Worm (Caenorhabditis elegans) whole organism, L1 larva: ENCODE results near the gene mua-3.

Experiments
- ama-1 ChIP-seq: fragments of 150-350 bp; optimal IDR thresholded peaks from 2 replicates; lab custom pipeline; 2014
- ceh-82 ChIP-seq, 3 experiments: fragments of 150-350 bp in 1 of 3; sonication (generic microtip) in 2 of 3; optimal IDR thresholded peaks; 2 replicates each; lab custom pipeline; 2014 to 2017; ENCODE audit warnings: missing biosample characterization in 3 of 3, missing genetic modification characterization in 3 of 3
- fkh-10 ChIP-seq: sonication (generic microtip); optimal IDR thresholded peaks from 2 replicates; lab custom pipeline; 2017; ENCODE audit warnings: missing biosample characterization, missing genetic modification reagents, missing genetic modification characterization
- mdl-1 ChIP-seq, 2 experiments: fragments of 150-350 bp; optimal IDR thresholded peaks; 2 replicates each; lab custom pipeline; 2014 to 2017; ENCODE audit warnings: missing biosample characterization in 2 of 2, missing genetic modification characterization in 2 of 2, inconsistent platforms in 1 of 2
- nhr-237 ChIP-seq: fragments of 150-350 bp; optimal IDR thresholded peaks from 2 replicates; lab custom pipeline; 2014; ENCODE audit warnings: missing biosample characterization, missing genetic modification characterization
- rnt-1 ChIP-seq: sonication (generic microtip); optimal IDR thresholded peaks from 2 replicates; lab custom pipeline; 2016; ENCODE audit warnings: mild to moderate bottlenecking, missing genetic modification characterization, moderate library complexity, missing compliant biosample characterization
- snpc-4 ChIP-seq: fragments of 150-350 bp; optimal IDR thresholded peaks from 2 replicates; lab custom pipeline; 2014; ENCODE audit warnings: missing biosample characterization, missing genetic modification characterization
- sptf-1 ChIP-seq: fragments of 150-350 bp; optimal IDR thresholded peaks from 2 replicates; lab custom pipeline; 2014; ENCODE audit warnings: missing biosample characterization, missing genetic modification characterization
- ztf-11 ChIP-seq, 2 experiments: sonication (generic microtip); optimal IDR thresholded peaks; 2 replicates each; lab custom pipeline; 2016 to 2017; ENCODE audit warnings: missing genetic modification characterization in 2 of 2, missing biosample characterization in 1 of 2, missing compliant biosample characterization in 1 of 2

DNA sequence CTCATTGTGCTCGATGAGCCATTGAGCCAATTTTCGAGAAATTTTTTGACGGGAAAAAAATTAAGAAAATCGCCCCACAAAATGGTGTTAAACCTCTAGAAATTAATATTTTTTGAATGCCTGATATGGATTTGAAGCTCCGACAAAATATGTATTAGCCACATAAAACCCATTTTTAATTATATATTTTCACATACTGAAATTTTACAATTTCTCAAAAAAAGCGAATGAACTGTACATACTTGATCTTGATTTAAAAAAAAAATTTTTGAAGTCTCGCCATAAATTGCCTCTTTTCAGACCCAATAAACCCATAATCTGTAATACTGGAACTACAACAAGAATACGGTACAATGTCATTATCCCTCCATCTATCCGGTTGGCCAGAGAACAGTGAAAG, 8.0 kb upstream of the mua-3 start, which contains the start of gene nac-3:
- TF ChIP-seq ztf-11 (tag; optimal IDR thresholded peaks at IDR 0.05; lab: Kevin White, UChicago), result no peak
- no peak for TF ChIP-seq snpc-4
- TF ChIP-seq nhr-237 (tag; lab: Kevin White, UChicago), result no peak
- no peak for TF ChIP-seq fkh-10 (GFP tag; lab: Kevin White, UChicago)
- TF ChIP-seq ama-1 (lab: Kevin White, UChicago), result no peak
- no peak for TF ChIP-seq sptf-1 (tag; lab: Kevin White, UChicago)
- no peak for TF ChIP-seq ceh-82 (tag; optimal IDR thresholded peaks at IDR 0.05; lab: Kevin White, UChicago)
- no peak for TF ChIP-seq rnt-1 (tag; lab: Kevin White, UChicago)
- TF ChIP-seq mdl-1 (tag; optimal IDR thresholded peaks at IDR 0.05; lab: Kevin White, UChicago), result no peak
